Worm (Caenorhabditis elegans) whole organism, midembryonic: ENCODE data around the gene C08G5.7.

ENCODE experiments used
- T22C8.4 ChIP-seq: fragments of 200-800 bp; sonication (Bioruptor generic); IDR thresholded peaks from 2 replicates; pipeline ENCODE4 v1.3.6; 2022; ENCODE audit warnings: missing genetic modification characterization, missing compliant biosample characterization
- cog-1 ChIP-seq: sonication (generic microtip); optimal IDR thresholded peaks from 2 replicates; lab custom pipeline; 2016; ENCODE audit warnings: missing genetic modification characterization, missing compliant biosample characterization
- flt-1 ChIP-seq: fragments of 200-800 bp; sonication (Bioruptor generic); IDR thresholded peaks from 2 replicates; pipeline ENCODE4 v1.3.6; 2022; ENCODE audit warnings: missing genetic modification characterization, missing compliant biosample characterization
- klf-2 ChIP-seq: fragments of 200-800 bp; sonication (Bioruptor generic); conservative IDR thresholded peaks from 2 replicates; pipeline ENCODE4 v1.3.6; 2022; ENCODE audit warnings: missing genetic modification reagents, missing genetic modification characterization, missing compliant biosample characterization
- med-1 ChIP-seq: sonication (generic microtip); optimal IDR thresholded peaks from 2 replicates; lab custom pipeline; 2017; ENCODE audit warnings: missing genetic modification characterization, mild to moderate bottlenecking, missing compliant biosample characterization, antibody characterized with exemption, missing genetic modification reagents; ENCODE audit not compliant: insufficient read depth
- ref-1 ChIP-seq: fragments of 200-800 bp; sonication (Bioruptor generic); conservative IDR thresholded peaks from 2 replicates; pipeline ENCODE4 v1.3.6; 2022; ENCODE audit warnings: missing genetic modification reagents, missing genetic modification characterization, missing compliant biosample characterization
- tab-1 ChIP-seq: fragments of 200-800 bp; sonication (Bioruptor generic); IDR thresholded peaks from 2 replicates; pipeline ENCODE4 v1.3.6; 2022; ENCODE audit warnings: missing genetic modification characterization, missing compliant biosample characterization
- ztf-23 ChIP-seq: fragments of 200-800 bp; sonication (Bioruptor generic); IDR thresholded peaks from 2 replicates; pipeline ENCODE4 v1.3.6; 2022; ENCODE audit warnings: missing genetic modification reagents, missing genetic modification characterization, missing compliant biosample characterization
- ztf-29 ChIP-seq: fragments of 200-800 bp; sonication (Bioruptor generic); IDR thresholded peaks from 2 replicates; pipeline ENCODE4 v1.3.6; 2022; ENCODE audit warnings: missing genetic modification reagents, missing genetic modification characterization, missing compliant biosample characterization

Gene C08G5.7

DNA sequence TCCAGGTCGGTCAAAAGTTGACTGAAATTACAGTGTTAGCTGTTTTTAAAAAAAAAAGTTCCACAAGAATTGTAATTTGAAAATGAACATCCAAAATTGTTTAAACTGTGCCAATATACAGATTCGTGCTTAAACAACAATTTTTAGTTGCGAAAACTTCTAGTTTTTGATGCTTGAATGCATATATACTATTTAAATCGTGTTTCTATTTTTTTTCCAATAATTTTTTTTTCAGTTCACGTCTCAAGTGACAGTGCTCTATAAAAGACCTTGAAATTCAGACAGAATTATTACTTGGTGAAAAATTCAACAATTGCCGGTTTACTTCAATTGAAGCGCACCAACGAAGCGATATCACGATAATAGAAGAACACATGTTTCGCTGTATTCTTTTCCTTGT, 21.8 kb upstream of the C08G5.7 start, which contains the start of gene F46F5.16:
TSS of gene F46F5.16 (plus strand) at position 301 of the 400 bp plus-strand sequence.
- TF ChIP-seq ref-1 (GFP tag; lab: Robert Waterston, UW) (no peak), ztf-29 (GFP tag; lab: Robert Waterston, UW) (no peak)

DNA sequence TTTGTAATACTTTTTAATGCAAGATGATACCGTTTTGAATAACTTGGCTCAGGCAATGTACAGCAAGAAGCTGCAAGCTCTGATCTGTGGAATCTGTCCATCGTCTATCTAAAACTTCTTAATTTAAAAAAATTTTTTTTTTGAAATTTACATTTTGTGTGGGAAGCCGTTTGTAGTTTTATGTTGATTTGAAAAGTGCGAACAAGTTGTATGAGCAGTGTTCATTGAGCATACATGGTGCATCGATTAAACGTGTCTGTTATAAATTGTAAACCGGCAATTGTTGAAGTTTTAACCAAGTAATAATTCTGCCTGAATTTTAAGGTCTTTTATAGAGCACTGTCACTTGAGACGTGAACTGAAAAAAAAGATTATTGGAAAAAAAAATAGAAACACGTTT, 18.4 kb upstream of the C08G5.7 start, which contains the start of gene Y39F10A.6:
TSS of gene Y39F10A.6 (minus strand) at position 101 of the 400 bp plus-strand sequence.
- TF ChIP-seq ztf-29 (GFP tag; lab: Robert Waterston, UW): no peak
- no peak for TF ChIP-seq med-1 (GFP tag; lab: Kevin White, UChicago)
- TF ChIP-seq ref-1 (GFP tag; lab: Robert Waterston, UW): no peak
- TF ChIP-seq ztf-23: no peak
- TF ChIP-seq cog-1 (tag; lab: Kevin White, UChicago): no peak
- no peak for TF ChIP-seq T22C8.4
- no peak for TF ChIP-seq klf-2 (GFP tag; lab: Robert Waterston, UW)
- no peak for TF ChIP-seq tab-1
- TF ChIP-seq flt-1 (GFP tag; lab: Robert Waterston, UW): no peak

DNA sequence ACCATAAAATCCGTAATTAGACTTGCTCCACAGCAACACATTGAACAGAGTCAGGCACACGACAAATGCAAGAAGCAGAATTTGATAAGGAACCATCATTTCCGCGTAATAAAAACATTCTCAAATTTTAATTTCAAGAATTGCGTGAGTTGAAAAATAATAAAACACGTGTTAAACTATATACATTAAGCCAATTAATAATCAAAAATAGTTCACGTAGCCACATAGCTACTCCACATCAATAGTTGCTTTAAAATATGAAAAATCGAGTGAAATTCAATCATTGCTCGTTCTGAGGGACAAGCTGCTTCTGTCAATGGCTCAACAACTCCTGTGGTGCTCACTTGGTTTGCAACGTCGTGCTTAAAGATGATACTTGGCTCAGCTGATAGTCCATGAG, 17.8 kb upstream of the C08G5.7 start, which contains the start of gene Y39F10A.3:
TSS of gene Y39F10A.3 (minus strand) at position 101 of the 400 bp plus-strand sequence.
- TF ChIP-seq ztf-29 (GFP tag; lab: Robert Waterston, UW): no peak
- no peak for TF ChIP-seq T22C8.4
- no peak for TF ChIP-seq flt-1 (GFP tag; lab: Robert Waterston, UW)
- TF ChIP-seq ztf-23: no peak

DNA sequence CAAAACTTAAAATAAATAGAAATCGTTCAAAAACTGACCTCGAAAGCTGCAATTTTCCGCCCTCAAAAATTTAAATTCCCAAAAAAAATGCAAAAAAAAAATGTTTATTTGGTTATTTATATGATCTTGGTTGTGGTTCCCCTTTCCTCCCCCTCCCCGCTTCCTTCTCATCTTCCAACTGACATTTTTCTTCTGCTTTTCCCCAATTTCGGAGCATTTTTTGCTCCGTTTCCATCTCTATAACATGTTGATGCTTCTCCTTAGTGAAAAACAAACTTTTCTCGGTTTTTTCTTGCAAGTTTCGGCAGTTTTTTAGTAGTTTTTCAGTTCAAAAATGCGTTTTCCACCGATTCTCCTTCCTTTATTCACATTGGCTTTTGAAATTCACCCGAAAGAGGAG, 9.9 kb upstream of the C08G5.7 start, which contains the start of gene Y39F10A.1:
TSS of gene Y39F10A.1 (plus strand) at position 301 of the 400 bp plus-strand sequence.
- TF ChIP-seq flt-1 (GFP tag; lab: Robert Waterston, UW): no peak
- TF ChIP-seq ztf-29 (GFP tag; lab: Robert Waterston, UW): no peak
- TF ChIP-seq ref-1 (GFP tag; lab: Robert Waterston, UW): no peak
- no peak for TF ChIP-seq cog-1 (tag; lab: Kevin White, UChicago)
- TF ChIP-seq ztf-23: no peak
- TF ChIP-seq T22C8.4: no peak
- no peak for TF ChIP-seq tab-1
- no peak for TF ChIP-seq klf-2 (GFP tag; lab: Robert Waterston, UW)
- TF ChIP-seq med-1 (GFP tag; lab: Kevin White, UChicago): no peak

DNA sequence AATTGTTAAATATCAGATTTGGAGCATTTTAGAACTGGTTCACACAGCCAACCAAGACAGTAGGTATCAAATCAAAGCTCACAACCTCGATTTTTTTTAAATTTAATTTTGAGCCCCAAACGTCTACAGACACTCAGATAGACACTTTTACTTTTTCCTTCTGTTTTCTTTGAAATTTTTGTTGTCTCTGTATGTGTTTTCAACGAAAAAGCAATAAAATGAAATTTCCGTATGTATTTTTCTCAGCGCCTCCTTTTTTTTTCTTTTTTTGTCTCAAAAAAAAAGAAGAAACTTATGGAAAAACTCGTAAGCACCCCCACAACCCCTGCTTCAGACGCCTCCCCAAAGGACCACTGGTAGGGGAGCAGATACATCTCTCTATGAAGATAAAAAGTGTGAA, 8.7 kb upstream of the C08G5.7 start:
- TF ChIP-seq klf-2 (GFP tag; lab: Robert Waterston, UW) (no peak), flt-1 (GFP tag; lab: Robert Waterston, UW) (no peak), ref-1 (GFP tag; lab: Robert Waterston, UW) (no peak), tab-1 (no peak), T22C8.4 (no peak), ztf-23 (no peak), med-1 (GFP tag; lab: Kevin White, UChicago) (no peak), cog-1 (tag; lab: Kevin White, UChicago) (no peak), ztf-29 (GFP tag; lab: Robert Waterston, UW) (no peak)

DNA sequence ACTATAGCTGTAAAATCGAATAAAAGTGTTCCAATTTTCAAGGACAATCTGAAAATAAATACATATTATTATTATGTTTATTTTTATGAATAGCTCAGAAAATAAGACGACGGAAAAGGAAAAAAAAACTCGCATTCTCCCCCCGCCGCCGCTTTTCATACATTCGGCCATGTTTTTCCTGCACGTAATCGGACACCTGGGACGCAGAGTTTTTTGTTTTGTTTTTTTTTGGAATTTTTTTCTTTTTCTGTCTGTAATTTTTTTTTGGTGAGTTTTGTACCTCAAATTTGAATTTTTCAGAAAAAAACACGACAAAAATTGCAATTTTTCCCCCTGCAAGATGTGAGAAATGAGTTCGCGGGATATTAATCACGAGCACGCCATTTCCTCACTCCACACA, 5.1 kb upstream of the C08G5.7 start, which contains the start of gene C08G5.6:
TSS of gene C08G5.6 (plus strand) at position 301 of the 400 bp plus-strand sequence.
- TF ChIP-seq T22C8.4 (no peak), tab-1 (no peak), med-1 (GFP tag; lab: Kevin White, UChicago) (no peak), klf-2 (GFP tag; lab: Robert Waterston, UW) (no peak), ztf-23 (no peak), flt-1 (GFP tag; lab: Robert Waterston, UW) (no peak), ref-1 (GFP tag; lab: Robert Waterston, UW) (no peak), cog-1 (tag; lab: Kevin White, UChicago) (no peak), ztf-29 (GFP tag; lab: Robert Waterston, UW) (no peak)

DNA sequence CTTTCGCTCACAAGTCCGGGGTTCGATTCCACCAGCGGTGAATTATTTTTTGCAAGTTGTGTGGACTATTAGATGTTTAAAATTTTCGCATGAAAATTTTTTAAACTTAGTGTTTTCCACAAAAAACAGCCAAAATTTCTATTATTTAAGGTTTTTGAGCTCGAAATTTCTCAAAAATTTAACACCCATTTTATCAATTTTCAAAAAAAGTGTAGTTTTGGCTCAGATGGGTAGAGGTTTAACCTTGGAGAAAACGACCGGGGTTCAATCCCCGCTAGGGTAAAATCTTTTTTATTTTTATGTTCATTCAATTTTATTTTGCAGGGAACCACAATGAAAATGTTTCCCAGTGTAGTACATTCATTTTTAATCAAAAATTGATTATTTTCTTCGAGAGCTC, 4.1 kb upstream of the C08G5.7 start:
- TF ChIP-seq klf-2 (GFP tag; lab: Robert Waterston, UW) (no peak), cog-1 (tag; lab: Kevin White, UChicago) (no peak), T22C8.4 (no peak), ztf-29 (GFP tag; lab: Robert Waterston, UW) (no peak)

DNA sequence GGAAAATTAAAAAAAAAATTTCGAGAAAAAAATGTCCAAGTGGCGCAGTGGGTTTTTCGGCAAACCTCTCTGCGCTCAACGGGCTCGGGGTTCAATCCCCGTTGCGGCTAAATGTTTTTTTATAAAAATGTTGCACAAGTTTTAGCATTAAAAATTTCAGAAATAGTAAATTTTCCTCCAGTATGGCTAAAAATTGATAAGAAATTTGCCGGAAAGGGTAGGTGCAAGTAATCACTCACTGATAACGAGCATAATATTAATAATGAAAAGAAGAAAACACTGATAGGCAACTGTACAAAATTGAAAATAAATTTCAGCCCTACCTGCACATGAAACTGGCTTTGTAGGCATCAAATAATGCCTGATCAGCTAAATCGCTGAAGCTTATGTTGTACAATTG, 734 bp downstream of the C08G5.7 start:
- no peak for TF ChIP-seq med-1 (GFP tag; lab: Kevin White, UChicago)
- no peak for TF ChIP-seq cog-1 (tag; lab: Kevin White, UChicago)
- TF ChIP-seq ztf-23: no peak
- no peak for TF ChIP-seq klf-2 (GFP tag; lab: Robert Waterston, UW)
- TF ChIP-seq ztf-29 (GFP tag; lab: Robert Waterston, UW): no peak
- no peak for TF ChIP-seq flt-1 (GFP tag; lab: Robert Waterston, UW)
- TF ChIP-seq T22C8.4: no peak
- no peak for TF ChIP-seq tab-1
- no peak for TF ChIP-seq ref-1 (GFP tag; lab: Robert Waterston, UW)

DNA sequence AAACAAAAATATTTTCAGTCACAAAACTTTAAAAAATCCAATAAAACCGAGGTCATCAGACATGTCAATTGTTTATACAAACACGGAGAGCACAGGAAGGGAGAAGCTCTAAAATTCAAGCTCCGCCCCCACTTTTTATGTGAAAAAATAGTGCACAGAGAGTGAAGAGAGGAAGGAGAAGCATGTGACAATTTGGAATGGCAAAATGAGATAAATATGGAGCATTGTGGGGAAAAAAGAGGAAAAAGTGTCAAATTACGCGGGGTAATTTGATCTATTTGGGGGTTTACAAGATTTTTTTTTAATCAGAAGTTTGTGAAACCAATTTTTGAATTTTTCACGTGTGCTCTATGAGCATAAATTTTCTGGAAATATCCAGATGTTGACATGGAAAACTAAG, 2.2 kb downstream of the C08G5.7 start:
- no peak for TF ChIP-seq flt-1 (GFP tag; lab: Robert Waterston, UW)
- TF ChIP-seq med-1 (GFP tag; lab: Kevin White, UChicago): no peak
- TF ChIP-seq klf-2 (GFP tag; lab: Robert Waterston, UW): no peak
- no peak for TF ChIP-seq cog-1 (tag; lab: Kevin White, UChicago)
- no peak for TF ChIP-seq ztf-23

DNA sequence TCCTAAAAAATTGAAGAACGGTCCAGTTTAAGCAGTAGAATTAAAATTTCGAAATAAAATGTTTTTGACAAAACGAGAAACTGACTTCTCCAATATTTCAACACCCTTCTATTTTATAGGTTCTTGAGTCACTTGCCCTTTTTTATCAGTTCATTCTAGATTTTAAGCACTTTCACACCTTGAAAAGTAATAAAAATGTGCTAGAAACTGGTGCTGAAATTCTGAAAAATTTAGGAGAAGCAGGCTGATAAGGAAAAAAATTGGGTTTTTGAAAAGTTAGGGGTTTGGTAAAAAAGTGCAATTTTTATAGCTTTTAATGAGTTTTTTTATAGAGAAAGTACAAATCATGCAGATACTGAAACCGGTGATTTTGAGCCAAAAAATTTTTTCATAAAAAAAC, 4.8 kb downstream of the C08G5.7 start:
- TF ChIP-seq flt-1 (GFP tag; lab: Robert Waterston, UW) (no peak), ztf-23 (no peak), klf-2 (GFP tag; lab: Robert Waterston, UW) (no peak), tab-1 (no peak), med-1 (GFP tag; lab: Kevin White, UChicago) (no peak), ztf-29 (GFP tag; lab: Robert Waterston, UW) (no peak), T22C8.4 (no peak), cog-1 (tag; lab: Kevin White, UChicago) (no peak), ref-1 (GFP tag; lab: Robert Waterston, UW) (no peak)
